Worm (Caenorhabditis elegans) whole organism, midembryonic: ENCODE results near the gene sdc-2.

Source experiments
- cog-1 ChIP-seq: sonication (generic microtip); optimal IDR thresholded peaks from 2 replicates; lab custom pipeline; 2016; ENCODE audit warnings: missing genetic modification characterization, missing compliant biosample characterization
- klf-2 ChIP-seq: fragments of 200-800 bp; sonication (Bioruptor generic); conservative IDR thresholded peaks from 2 replicates; pipeline ENCODE4 v1.3.6; 2022; ENCODE audit warnings: missing genetic modification reagents, missing genetic modification characterization, missing compliant biosample characterization
- ref-1 ChIP-seq: fragments of 200-800 bp; sonication (Bioruptor generic); conservative IDR thresholded peaks from 2 replicates; pipeline ENCODE4 v1.3.6; 2022; ENCODE audit warnings: missing genetic modification reagents, missing genetic modification characterization, missing compliant biosample characterization
- tab-1 ChIP-seq: fragments of 200-800 bp; sonication (Bioruptor generic); IDR thresholded peaks from 2 replicates; pipeline ENCODE4 v1.3.6; 2022; ENCODE audit warnings: missing genetic modification characterization, missing compliant biosample characterization

DNA sequence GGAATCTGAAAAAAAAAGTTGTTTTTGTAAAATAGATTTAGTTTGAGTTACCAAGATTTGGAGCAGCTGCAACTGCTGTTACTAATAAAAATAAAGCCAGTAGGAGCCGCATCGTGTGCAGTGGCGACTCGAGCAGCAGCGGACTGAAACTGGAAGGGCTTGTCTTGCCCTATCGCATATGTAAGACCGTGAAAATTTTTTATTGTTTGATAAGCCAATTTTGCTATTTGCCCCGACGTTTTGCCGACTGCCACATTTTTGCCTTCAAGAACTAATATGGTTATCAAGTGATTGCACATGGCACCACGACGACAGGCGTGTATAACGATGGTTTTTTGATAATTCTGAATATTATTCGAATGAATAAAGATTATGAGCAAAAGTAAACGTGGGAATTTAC is 22.8 kb upstream of the sdc-2 start, which contains the start of gene T25C12.3:
- TF ChIP-seq ref-1 (GFP tag; lab: Robert Waterston, UW) (no peak), cog-1 (tag; lab: Kevin White, UChicago) (no peak), klf-2 (GFP tag; lab: Robert Waterston, UW) (no peak), tab-1 (GFP tag; lab: Robert Waterston, UW) (no peak)
